Fruit fly (Drosophila melanogaster): ENCODE results near the gene Unc-76.

The Unc-76 gene

dm6 chrX:2136831-2137452, 56.5 kb downstream of the Unc-76 start (continued):
- TF ChIP-seq CG9817 (tag; optimal IDR thresholded peaks at IDR 0.05) (peak; percentile 100), slou (GFP tag; optimal IDR thresholded peaks at IDR 0.05) (peak; percentile 100), CG12391 (tag; optimal IDR thresholded peaks at IDR 0.05) (peak; percentile 100), slp2 (GFP tag; optimal IDR thresholded peaks at IDR 0.05) (peak; percentile 100), CG11723 (GFP tag; optimal IDR thresholded peaks at IDR 0.05) (peak; percentile 100), mirr (GFP tag; optimal IDR thresholded peaks at IDR 0.05) (peak; percentile 100), CG8765 (GFP tag; IDR thresholded peaks at IDR 0.05) (peak; percentile 100), CG3407 (GFP tag; optimal IDR thresholded peaks at IDR 0.05) (peak; percentile 99), CG1832 (GFP tag; optimal IDR thresholded peaks at IDR 0.05) (peak; percentile 98), trem (tag; optimal IDR thresholded peaks at IDR 0.05) (peak; percentile 98), sob (GFP tag; IDR thresholded peaks at IDR 0.05) (peak; percentile 100), CG11085 (GFP tag; IDR thresholded peaks at IDR 0.05) (peak; percentile 100), CG34376 (GFP tag; optimal IDR thresholded peaks at IDR 0.05) (peak; percentile 98), PHDP (tag; optimal IDR thresholded peaks at IDR 0.05) (peak; percentile 100), CG2129 (GFP tag; IDR thresholded peaks at IDR 0.05; ENCODE audit: partially characterized antibody) (no peak), az2 (GFP tag; optimal IDR thresholded peaks at IDR 0.05) (peak; percentile 100), CG43689 (GFP tag; IDR thresholded peaks at IDR 0.05) (peak; percentile 100), CG1602 (GFP tag; optimal IDR thresholded peaks at IDR 0.05) (peak; percentile 100), C15 (GFP tag; IDR thresholded peaks at IDR 0.05) (peak; percentile 100), CHES-1-like (GFP tag; optimal IDR thresholded peaks at IDR 0.05) (peak; percentile 100), crp (GFP tag; optimal IDR thresholded peaks at IDR 0.05) (peak; percentile 80 to 81), Doc2 (GFP tag; IDR thresholded peaks at IDR 0.05) (peak; percentile 99), bowl (GFP tag; IDR thresholded peaks at IDR 0.05) (peak; percentile 100), knrl (GFP tag; IDR thresholded peaks at IDR 0.05; ENCODE audit: partially characterized antibody) (no peak; the same call in 1 of the 3 replicates), Kr (GFP tag; optimal IDR thresholded peaks at IDR 0.05) (peak; percentile 99), ash1 (GFP tag; optimal IDR thresholded peaks at IDR 0.05) (peak; percentile 100), CTCF (GFP tag; optimal IDR thresholded peaks at IDR 0.05) (peak; percentile 79), CG8089 (GFP tag; optimal IDR thresholded peaks at IDR 0.05) (peak; percentile 100), D19A (tag; optimal IDR thresholded peaks at IDR 0.05) (peak; percentile 98), CG14667 (GFP tag; IDR thresholded peaks at IDR 0.05) (peak; percentile 100), repo (GFP tag; optimal IDR thresholded peaks at IDR 0.05) (peak; percentile 100), CG16815 (GFP tag; optimal IDR thresholded peaks at IDR 0.05) (peak; percentile 100), CG14710 (tag; optimal IDR thresholded peaks at IDR 0.05) (peak; percentile 99), CG7839 (tag; optimal IDR thresholded peaks at IDR 0.05) (peak; percentile 100), tin (GFP tag; optimal IDR thresholded peaks at IDR 0.05) (peak; percentile 100), CG14050 (GFP tag; IDR thresholded peaks at IDR 0.05) (peak; percentile 100), CG12659 (GFP tag; optimal IDR thresholded peaks at IDR 0.05) (peak; percentile 100), CG31441 (GFP tag; IDR thresholded peaks at IDR 0.05) (peak; percentile 79), gce (GFP tag; IDR thresholded peaks at IDR 0.05) (peak; percentile 100), CG10267 (tag; optimal IDR thresholded peaks at IDR 0.05) (peak; percentile 99), CG15073 (GFP tag; optimal IDR thresholded peaks at IDR 0.05) (peak; percentile 95), E2f1 (GFP tag; IDR thresholded peaks at IDR 0.05) (peak; percentile 100), Sox100B (GFP tag; optimal IDR thresholded peaks at IDR 0.05) (peak; percentile 99), CG31365 (tag; optimal IDR thresholded peaks at IDR 0.05) (peak; percentile 96), inv (GFP tag; IDR thresholded peaks at IDR 0.05; ENCODE audit: partially characterized antibody) (no peak), CG5180 (GFP tag; optimal IDR thresholded peaks at IDR 0.05) (peak; percentile 95), Atf3 (GFP tag; optimal IDR thresholded peaks at IDR 0.05) (peak; percentile 100), schlank (tag; optimal IDR thresholded peaks at IDR 0.05) (peak; percentile 100), CG32532 (GFP tag; IDR thresholded peaks at IDR 0.05) (peak; percentile 100), CG17361 (GFP tag; IDR thresholded peaks at IDR 0.05) (peak; percentile 95)
